Fruit fly (Drosophila melanogaster): ENCODE measurements around the gene CG33493.

Gene CG33493

dm6 chr3L:10696635-10697412 is 3.9 kb upstream of the CG33493 start, which contains the start of gene NijA:
NijA (minus strand) TSS chr3L:10696877.
- peak; percentile 2 for TF ChIP-seq Mnt (GFP tag; optimal IDR thresholded peaks at IDR 0.05)
- no peak for TF ChIP-seq ovo (GFP tag; optimal IDR thresholded peaks at IDR 0.05)
- no peak for TF ChIP-seq CG12768 (GFP tag; optimal IDR thresholded peaks at IDR 0.05)
- peak; percentile 5 for TF ChIP-seq cic (GFP tag; optimal IDR thresholded peaks at IDR 0.05)
- no peak for TF ChIP-seq CG11617 (GFP tag; optimal IDR thresholded peaks at IDR 0.05)
- no peak for TF ChIP-seq toe (GFP tag; optimal IDR thresholded peaks at IDR 0.05)
- peak; percentile 70 for TF ChIP-seq CG7101 (tag; optimal IDR thresholded peaks at IDR 0.05)
- peak; percentile 81 for TF ChIP-seq CG33017 (tag; optimal IDR thresholded peaks at IDR 0.05)
- TF ChIP-seq Hr96 (GFP tag; optimal IDR thresholded peaks at IDR 0.05), result no peak
- TF ChIP-seq cnc (optimal IDR thresholded peaks at IDR 0.05), result no peak
- no peak for TF ChIP-seq tj (GFP tag; optimal IDR thresholded peaks at IDR 0.05)
- no peak for TF ChIP-seq bab1 (GFP tag; optimal IDR thresholded peaks at IDR 0.05)
- no peak for TF ChIP-seq pad (GFP tag; optimal IDR thresholded peaks at IDR 0.05)
- TF ChIP-seq kay (GFP tag; ENCODE audit: borderline replicate concordance), result no peak
- no peak for TF ChIP-seq Clk (GFP tag; optimal IDR thresholded peaks at IDR 0.05)
- no peak for TF ChIP-seq CG7045 (GFP tag; optimal IDR thresholded peaks at IDR 0.05)
- TF ChIP-seq Crg-1 (GFP tag; optimal IDR thresholded peaks at IDR 0.05), result no peak
- no peak for TF ChIP-seq CG5204 (GFP tag; optimal IDR thresholded peaks at IDR 0.05)
- no peak for TF ChIP-seq CG1620 (GFP tag; optimal IDR thresholded peaks at IDR 0.05)
- TF ChIP-seq CG14711 (tag; optimal IDR thresholded peaks at IDR 0.05), result peak; percentile 83

DNA sequence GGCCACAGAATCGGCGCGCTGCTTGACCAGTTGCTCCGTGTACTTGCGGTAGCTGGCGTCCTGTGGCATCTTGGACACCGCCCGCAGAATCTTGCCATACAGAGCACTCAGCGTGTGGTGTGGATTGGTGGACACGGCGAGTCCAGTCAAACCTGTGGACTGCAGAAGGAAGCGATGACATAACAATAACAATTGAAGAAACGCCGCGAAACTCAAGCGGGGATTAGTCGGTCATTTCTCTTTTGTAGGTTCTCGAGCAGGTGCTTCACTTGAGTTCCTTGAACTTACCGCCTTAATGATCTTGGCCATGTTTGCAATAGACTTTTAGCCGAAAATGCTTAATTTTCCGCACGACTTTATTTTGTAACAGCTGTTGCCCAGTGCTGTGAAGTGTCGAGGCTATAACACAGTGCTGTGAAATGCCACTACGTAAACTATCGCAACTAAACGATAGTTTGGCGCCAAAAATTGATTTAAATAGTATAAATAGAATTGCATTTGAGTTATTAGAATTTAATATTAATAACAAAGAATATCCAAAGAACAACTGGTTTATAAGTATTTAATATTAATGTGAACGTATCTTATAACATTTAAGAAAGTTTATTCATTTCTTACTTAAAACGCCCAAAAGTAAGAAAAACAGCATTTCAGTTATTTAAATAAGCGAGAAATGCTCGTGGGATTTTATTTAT is 889 bp upstream of the CG33493 start, which contains the start of gene ND-13B:
Gene ND-13B, minus strand, starts transcription at position 400 of the 695 bp plus-strand sequence.
- no peak for TF ChIP-seq CG5204 (GFP tag; optimal IDR thresholded peaks at IDR 0.05)
- TF ChIP-seq CG14711 (tag; optimal IDR thresholded peaks at IDR 0.05), result peak; percentile 55
- no peak for TF ChIP-seq kay (GFP tag; ENCODE audit: borderline replicate concordance)
- TF ChIP-seq Crg-1 (GFP tag; optimal IDR thresholded peaks at IDR 0.05), result peak; percentile 55
- no peak for TF ChIP-seq CG11617 (GFP tag; optimal IDR thresholded peaks at IDR 0.05)
- peak; percentile 6 for TF ChIP-seq cic (GFP tag; optimal IDR thresholded peaks at IDR 0.05)
- no peak for TF ChIP-seq Hr96 (GFP tag; optimal IDR thresholded peaks at IDR 0.05)
- no peak for TF ChIP-seq ovo (GFP tag; optimal IDR thresholded peaks at IDR 0.05)
- TF ChIP-seq CG1620 (GFP tag; optimal IDR thresholded peaks at IDR 0.05), result peak; percentile 56
- no peak for TF ChIP-seq bab1 (GFP tag; optimal IDR thresholded peaks at IDR 0.05)
- peak; percentile 34 for TF ChIP-seq Mnt (GFP tag; optimal IDR thresholded peaks at IDR 0.05)
- TF ChIP-seq cnc (optimal IDR thresholded peaks at IDR 0.05), result no peak
- TF ChIP-seq toe (GFP tag; optimal IDR thresholded peaks at IDR 0.05), result no peak
- TF ChIP-seq Clk (GFP tag; optimal IDR thresholded peaks at IDR 0.05), result peak; percentile 63
- peak; percentile 54 for TF ChIP-seq CG7101 (tag; optimal IDR thresholded peaks at IDR 0.05)
- TF ChIP-seq CG12768 (GFP tag; optimal IDR thresholded peaks at IDR 0.05), result peak; percentile 76
- TF ChIP-seq CG7045 (GFP tag; optimal IDR thresholded peaks at IDR 0.05), result no peak
- TF ChIP-seq pad (GFP tag; optimal IDR thresholded peaks at IDR 0.05), result peak; percentile 70
- TF ChIP-seq tj (GFP tag; optimal IDR thresholded peaks at IDR 0.05), result no peak
- no peak for TF ChIP-seq CG33017 (tag; optimal IDR thresholded peaks at IDR 0.05)

- TF ChIP-seq Mnt (GFP tag; optimal IDR thresholded peaks at IDR 0.05) (peak; percentile 33), CG7101 (tag; optimal IDR thresholded peaks at IDR 0.05) (no peak), cnc (optimal IDR thresholded peaks at IDR 0.05) (no peak), CG33017 (tag; optimal IDR thresholded peaks at IDR 0.05) (no peak), CG14711 (tag; optimal IDR thresholded peaks at IDR 0.05) (no peak), pad (GFP tag; optimal IDR thresholded peaks at IDR 0.05) (no peak), ovo (GFP tag; optimal IDR thresholded peaks at IDR 0.05) (no peak), tj (GFP tag; optimal IDR thresholded peaks at IDR 0.05) (no peak), Crg-1 (GFP tag; optimal IDR thresholded peaks at IDR 0.05) (no peak), cic (GFP tag; optimal IDR thresholded peaks at IDR 0.05) (peak; percentile 33), Clk (GFP tag; optimal IDR thresholded peaks at IDR 0.05) (no peak), bab1 (GFP tag; optimal IDR thresholded peaks at IDR 0.05) (peak; percentile 26), Hr96 (GFP tag; optimal IDR thresholded peaks at IDR 0.05) (no peak), CG5204 (GFP tag; optimal IDR thresholded peaks at IDR 0.05) (no peak), CG11617 (GFP tag; optimal IDR thresholded peaks at IDR 0.05) (no peak)
These were observed 2.0 kb downstream of the CG33493 start, which contains the start of gene CG11811 for dm6 chr3L:10690904-10691408. CG11811 (plus strand) TSS chr3L:10691024.

DNA sequence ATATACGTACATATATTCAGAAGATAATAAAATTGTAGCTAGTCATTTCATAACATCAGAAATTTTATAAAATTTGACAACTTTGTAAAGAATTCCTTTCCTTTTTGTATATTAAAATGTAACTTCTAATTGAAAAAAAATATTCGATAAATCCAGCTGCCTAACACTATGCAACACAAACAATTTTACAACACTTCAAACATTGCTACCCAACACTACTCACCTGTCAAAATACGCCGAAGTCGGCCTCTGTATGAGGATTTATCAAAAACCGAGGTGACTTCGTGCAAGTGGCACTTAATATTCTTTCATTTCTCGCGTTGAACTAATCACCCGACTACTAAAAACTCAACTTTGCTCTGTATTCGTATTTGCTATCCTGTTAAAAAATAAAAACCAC is 6.3 kb downstream of the CG33493 start:
- no peak for TF ChIP-seq bab1 (GFP tag; optimal IDR thresholded peaks at IDR 0.05)
- no peak for TF ChIP-seq CG7101 (tag; optimal IDR thresholded peaks at IDR 0.05)
- TF ChIP-seq CG33017 (tag; optimal IDR thresholded peaks at IDR 0.05), result no peak
- no peak for TF ChIP-seq Clk (GFP tag; optimal IDR thresholded peaks at IDR 0.05)
- TF ChIP-seq cic (GFP tag; optimal IDR thresholded peaks at IDR 0.05), result no peak
- TF ChIP-seq CG5204 (GFP tag; optimal IDR thresholded peaks at IDR 0.05), result no peak
- TF ChIP-seq ovo (GFP tag; optimal IDR thresholded peaks at IDR 0.05), result no peak
- no peak for TF ChIP-seq Mnt (GFP tag; optimal IDR thresholded peaks at IDR 0.05)

DNA sequence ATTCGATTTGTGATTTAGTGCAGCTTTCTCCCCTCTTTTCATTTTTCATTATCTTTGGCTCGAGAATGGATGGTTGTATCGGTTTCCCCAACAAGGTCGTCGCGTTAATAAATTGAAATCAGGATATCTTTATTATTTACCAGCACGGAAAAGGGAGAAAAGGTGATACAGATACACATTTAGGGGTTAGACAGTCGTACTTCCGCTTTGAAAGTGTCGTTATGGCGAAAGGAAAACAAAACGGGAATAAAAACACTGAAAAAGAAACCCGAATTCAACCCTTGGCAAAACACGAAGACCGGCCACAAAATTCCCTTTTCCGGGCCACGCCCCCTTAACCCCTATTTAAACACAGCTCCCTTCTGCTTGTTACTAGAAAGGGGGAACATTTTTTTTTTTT is 8.5 kb downstream of the CG33493 start:
- TF ChIP-seq CG11617 (GFP tag; optimal IDR thresholded peaks at IDR 0.05), result no peak
- no peak for TF ChIP-seq CG5204 (GFP tag; optimal IDR thresholded peaks at IDR 0.05)
- no peak for TF ChIP-seq Mnt (GFP tag; optimal IDR thresholded peaks at IDR 0.05)
- no peak for TF ChIP-seq Crg-1 (GFP tag; optimal IDR thresholded peaks at IDR 0.05)
- no peak for TF ChIP-seq pad (GFP tag; optimal IDR thresholded peaks at IDR 0.05)
- no peak for TF ChIP-seq tj (GFP tag; optimal IDR thresholded peaks at IDR 0.05)
- no peak for TF ChIP-seq cnc (optimal IDR thresholded peaks at IDR 0.05)
- no peak for TF ChIP-seq ovo (GFP tag; optimal IDR thresholded peaks at IDR 0.05)
- TF ChIP-seq CG33017 (tag; optimal IDR thresholded peaks at IDR 0.05), result no peak
- no peak for TF ChIP-seq toe (GFP tag; optimal IDR thresholded peaks at IDR 0.05)
- no peak for TF ChIP-seq cic (GFP tag; optimal IDR thresholded peaks at IDR 0.05)
- TF ChIP-seq CG14711 (tag; optimal IDR thresholded peaks at IDR 0.05), result no peak
